Fruit fly (Drosophila melanogaster) S2 (cell line): ENCODE measurements around the gene CG32625.

Experiments
- CG8478 ChIP-seq: fragments of >200 bp; optimal IDR thresholded peaks from 2 replicates; lab custom pipeline; 2018
- CTCF ChIP-seq, 2 experiments: fragments of >200 bp; optimal IDR thresholded peaks; 2 replicates each; lab custom pipeline; 2018

CG32625 gene

DNA sequence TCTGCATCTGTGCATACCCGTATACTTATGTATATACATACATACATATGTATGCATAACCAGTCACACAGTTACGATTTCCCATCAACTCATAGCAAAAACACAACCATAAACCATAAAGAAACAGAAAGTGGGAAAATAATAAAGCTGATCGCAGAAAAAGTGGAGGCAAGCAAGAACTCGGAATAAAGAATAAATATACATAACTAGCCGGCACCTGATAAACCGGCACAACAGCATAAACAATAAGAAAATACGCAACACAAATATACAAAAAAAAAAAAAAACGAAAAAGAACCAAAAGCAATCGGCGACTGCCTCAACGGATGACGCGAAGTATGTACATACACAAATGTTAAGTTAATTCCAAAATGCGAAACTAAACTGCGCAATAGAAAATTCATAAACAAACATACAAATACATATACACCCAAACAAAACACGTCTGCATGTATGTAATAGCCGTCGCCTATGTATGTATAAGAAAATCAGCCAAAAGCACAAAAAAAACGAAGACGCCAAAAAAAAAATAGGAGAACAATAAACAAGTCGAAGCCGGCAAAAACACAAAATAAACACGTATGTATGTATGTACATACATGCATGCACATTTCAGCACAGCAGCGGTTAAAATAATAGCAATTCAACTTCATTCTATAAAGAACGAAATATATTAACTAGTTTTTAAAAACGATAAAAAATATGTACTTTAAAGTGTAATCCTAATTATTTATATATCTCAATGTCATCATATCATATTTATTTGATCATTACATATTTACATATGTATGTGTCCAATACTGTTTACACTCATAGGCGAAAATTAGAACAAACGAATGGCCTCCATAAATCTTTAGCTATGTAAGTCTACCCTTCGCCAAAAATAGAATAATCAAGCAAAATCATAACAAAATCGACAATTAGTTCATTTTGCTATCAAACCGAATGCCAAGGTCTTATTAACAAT, 7.4 kb downstream of the CG32625 start:
- TF ChIP-seq CTCF (optimal IDR thresholded peaks at IDR 0.05; lab: Kevin White, UChicago): no peak
- TF ChIP-seq CG8478 (lab: Kevin White, UChicago): no peak

DNA sequence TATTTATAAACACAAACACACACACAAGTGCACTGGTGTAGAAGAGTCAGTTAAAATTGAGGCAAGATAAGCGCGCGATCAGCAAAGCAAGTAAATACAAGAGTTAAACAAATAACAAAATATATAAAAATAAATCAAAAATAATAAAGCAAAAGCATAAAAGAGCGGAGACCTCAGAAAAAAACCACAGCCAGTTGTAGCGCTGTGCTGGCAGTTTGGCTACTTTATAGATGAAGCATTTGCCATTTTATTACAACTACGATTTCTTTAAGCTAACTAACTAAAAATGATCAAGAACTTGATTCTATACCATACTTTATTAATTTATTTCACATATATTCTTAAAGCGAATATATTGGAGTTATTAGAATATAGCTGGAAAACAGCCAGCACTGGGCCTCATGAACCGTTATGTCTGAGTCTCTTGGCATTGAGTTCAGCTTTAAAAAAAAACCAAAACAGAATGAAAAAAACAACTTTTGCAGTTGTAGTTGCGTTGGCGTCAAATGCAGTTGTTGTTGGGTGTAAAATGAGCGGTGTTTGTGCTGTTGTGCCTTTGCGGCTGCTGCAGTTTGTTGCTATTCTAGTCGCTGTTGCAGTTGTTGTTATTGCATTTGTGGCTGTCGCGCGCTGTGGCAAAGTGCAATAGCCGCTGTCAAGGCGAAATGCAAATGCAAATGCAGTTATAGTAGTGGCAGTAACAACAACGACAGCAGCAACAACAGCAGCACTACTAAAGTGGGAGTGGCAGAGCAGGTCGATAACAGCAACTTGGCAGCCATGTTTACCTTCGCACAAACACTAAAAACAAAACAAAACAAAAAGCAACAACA, 8.8 kb downstream of the CG32625 start:
- TF ChIP-seq CG8478 (lab: Kevin White, UChicago): no peak
- no peak for TF ChIP-seq CTCF (optimal IDR thresholded peaks at IDR 0.05; lab: Kevin White, UChicago)

DNA sequence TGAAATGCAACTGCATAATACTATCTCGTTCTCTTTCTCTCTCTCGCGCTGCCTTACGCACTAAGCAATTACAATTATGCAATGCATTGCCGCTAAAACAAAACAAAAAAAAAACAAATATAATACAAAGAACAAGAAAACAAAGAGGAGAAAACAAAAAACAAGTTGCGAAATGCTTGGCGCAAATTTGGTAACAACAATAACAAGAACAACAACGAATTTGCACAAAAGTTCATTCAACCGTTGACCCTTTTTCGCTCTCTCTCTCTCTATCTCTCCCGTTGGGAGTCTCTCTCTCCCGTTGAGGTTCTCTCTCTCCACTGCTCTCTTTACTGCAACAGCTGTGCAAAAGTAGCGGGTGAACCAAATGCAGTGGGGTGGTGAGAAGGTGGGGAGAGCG, 9.6 kb downstream of the CG32625 start:
- no peak for TF ChIP-seq CG8478 (lab: Kevin White, UChicago)

DNA sequence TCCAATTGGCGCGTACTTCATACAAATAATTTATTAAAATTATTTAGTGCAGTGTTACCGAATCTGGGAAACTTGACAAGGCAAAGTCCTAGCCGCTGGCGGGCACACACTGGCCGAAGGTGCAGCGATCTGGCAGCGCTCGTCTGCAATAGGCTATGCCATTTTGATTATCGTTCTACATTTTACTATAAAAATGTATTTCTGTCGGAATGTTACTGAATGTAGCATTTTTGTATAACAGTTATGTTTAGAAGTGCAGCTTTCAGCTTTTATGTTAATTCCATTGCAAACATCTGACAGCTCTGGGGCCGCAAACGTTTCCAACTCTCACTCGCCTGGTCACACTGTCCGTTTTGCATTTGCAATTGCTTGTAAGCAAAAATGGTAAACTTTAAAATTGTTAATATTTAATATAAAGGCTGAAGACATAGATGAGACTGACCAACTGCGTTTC, 12.0 kb downstream of the CG32625 start, which contains the start of gene Grip91:
Gene Grip91, minus strand, starts transcription at position 85 of the 454 bp plus-strand sequence.
- TF ChIP-seq CG8478 (lab: Kevin White, UChicago) (no peak), CTCF (optimal IDR thresholded peaks at IDR 0.05; lab: Kevin White, UChicago) (peak; percentile 2 to 31)

DNA sequence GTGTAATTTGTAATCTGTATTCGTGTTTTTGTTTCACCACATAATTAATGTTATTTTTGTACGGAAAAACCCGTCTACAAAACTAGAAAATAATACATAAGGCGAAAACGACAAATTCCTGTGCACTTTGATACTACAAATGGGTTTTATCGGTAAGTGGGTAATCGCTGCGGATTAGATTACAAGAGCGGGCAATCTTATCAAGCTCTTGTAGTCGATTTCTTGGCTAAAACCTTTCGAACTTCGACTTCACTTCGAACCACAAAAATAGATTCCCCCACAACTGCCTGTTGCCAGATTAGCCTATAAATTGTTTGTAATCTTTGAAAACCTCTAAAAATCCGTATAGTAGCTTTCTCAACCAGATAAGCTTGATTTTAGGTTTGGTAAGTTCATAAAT, 15.6 kb downstream of the CG32625 start:
- TF ChIP-seq CTCF (optimal IDR thresholded peaks at IDR 0.05; lab: Kevin White, UChicago) (no peak), CG8478 (lab: Kevin White, UChicago) (no peak)

DNA sequence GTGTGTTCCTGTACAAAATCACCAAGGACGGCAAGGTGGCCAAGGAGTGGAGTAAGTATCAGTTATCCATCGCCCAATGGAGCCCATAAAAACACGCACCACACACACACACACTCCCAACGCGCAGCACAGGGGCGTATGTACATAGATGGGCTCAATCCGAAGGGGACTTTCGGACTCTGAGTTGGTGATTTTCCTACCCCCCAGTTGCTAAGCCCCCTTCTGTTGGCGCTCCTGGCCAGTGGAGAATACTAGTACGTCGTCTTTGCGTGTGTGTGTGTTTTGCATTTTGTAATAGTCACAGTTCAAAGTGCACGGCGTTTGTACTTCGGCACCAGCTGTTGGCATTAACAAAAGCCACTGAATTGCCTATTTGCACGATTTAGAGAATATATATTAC, 16.6 kb downstream of the CG32625 start:
- no peak for TF ChIP-seq CG8478 (lab: Kevin White, UChicago)
- no peak for TF ChIP-seq CTCF (optimal IDR thresholded peaks at IDR 0.05; lab: Kevin White, UChicago)

DNA sequence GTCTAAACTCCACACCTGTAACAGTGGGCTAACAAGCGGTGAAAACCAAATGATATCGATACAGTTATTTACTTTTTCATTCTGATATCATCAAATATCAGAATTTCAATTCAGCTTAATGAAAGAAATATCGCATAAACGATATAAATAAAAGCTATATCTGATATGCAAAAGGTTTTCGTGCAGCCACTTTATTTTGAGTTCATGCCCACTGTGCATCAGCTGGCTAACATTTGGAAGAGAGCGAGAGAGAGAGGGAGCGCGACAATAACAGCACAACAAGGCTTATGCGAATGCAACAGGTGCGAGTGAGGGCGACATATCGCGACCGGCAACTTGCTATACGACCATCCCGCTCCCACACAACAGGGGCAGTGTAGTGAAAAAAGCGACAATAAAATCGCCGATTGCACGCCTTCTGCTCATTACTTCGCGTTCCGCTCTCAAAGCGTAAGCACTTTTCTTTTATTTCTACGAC, 17.2 kb downstream of the CG32625 start, which contains the start of gene CG11151:
Gene CG11151, plus strand, starts transcription at position 334 of the 478 bp plus-strand sequence.
- no peak for TF ChIP-seq CG8478 (lab: Kevin White, UChicago)
- TF ChIP-seq CTCF (optimal IDR thresholded peaks at IDR 0.05; lab: Kevin White, UChicago): peak in 1 of 2 experiments; percentile 20

DNA sequence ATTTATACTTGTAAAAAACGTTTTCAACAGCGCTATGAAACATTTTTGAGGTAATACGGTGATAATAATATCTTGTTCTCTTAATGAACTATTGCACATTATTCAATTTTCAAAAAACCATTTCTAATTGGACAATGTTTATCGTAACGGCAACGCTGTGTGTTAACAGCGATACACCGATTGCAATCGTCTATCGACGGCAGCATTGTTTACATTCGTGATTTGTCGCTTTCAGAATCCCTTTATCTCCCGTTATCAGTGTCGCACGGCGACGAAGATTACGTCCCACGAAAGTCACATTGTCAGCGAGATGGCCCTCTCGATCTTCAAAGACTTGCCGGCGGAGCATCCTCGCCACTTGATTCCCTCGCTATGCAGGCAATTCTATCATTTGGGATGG, 18.7 kb downstream of the CG32625 start, which contains the start of gene CG11134:
Gene CG11134, plus strand, starts transcription at position 4 of the 400 bp plus-strand sequence.
- no peak for TF ChIP-seq CG8478 (lab: Kevin White, UChicago)
- TF ChIP-seq CTCF (optimal IDR thresholded peaks at IDR 0.05; lab: Kevin White, UChicago): no peak

DNA sequence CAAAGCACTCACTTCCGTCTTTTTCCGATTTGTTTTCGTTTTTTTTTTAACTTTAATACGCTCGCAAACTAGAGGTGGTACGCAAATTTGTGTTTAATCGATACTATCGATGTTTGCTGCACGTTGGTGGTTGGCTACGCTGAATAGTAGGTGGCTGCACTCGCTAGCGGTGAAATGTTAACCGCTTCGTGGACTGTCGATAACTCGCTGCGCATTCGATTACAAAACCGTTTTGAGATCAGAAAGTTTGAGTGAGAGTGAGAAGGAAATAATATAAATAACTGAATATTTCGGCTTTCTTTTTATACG, 20.5 kb downstream of the CG32625 start, which contains the start of gene g:
Gene g, minus strand, starts transcription at position 105 of the 309 bp plus-strand sequence.
- TF ChIP-seq CG8478 (lab: Kevin White, UChicago) (no peak), CTCF (optimal IDR thresholded peaks at IDR 0.05; lab: Kevin White, UChicago) (peak in 1 of 2 experiments; percentile 51)

DNA sequence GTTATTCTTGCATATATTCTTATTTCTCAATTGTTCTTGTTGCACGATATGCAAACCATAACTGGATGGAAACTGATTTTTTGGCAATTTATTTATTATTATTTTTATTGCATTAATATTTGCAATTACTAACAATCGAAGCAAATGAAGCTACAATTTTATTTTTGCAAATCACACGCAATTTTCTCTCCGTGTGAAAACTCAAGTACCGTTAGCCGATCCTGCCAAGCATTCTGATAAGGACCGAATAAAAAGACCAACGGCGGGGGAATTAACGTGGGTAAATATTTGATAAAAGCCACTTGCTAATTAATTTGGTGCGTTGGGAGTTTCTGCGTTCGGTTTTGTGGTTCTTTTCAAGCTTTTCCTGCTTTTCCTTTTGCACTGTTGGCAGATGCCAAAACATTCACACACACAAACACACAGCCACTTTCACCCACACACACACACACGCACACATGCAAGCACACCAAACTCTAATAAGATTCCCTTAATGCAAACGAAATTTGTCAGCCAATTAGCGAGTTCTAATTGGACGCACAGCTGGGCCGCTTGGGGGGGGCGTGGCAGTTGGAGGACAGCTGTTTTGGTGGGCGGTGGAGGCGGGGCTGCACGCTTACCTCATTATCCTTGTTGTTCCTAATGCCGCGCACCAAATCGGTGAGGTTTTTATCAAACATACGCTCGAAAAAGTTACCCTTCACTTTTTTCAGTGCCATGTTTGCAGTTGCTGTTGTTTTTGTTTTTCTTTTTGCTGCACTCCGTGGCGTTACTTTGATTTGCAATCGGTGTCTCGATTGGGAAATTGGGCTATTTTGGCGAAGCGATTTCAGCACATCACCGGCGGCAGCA, 21.1 kb downstream of the CG32625 start:
- no peak for TF ChIP-seq CG8478 (lab: Kevin White, UChicago)
- no peak for TF ChIP-seq CTCF (optimal IDR thresholded peaks at IDR 0.05; lab: Kevin White, UChicago)

DNA sequence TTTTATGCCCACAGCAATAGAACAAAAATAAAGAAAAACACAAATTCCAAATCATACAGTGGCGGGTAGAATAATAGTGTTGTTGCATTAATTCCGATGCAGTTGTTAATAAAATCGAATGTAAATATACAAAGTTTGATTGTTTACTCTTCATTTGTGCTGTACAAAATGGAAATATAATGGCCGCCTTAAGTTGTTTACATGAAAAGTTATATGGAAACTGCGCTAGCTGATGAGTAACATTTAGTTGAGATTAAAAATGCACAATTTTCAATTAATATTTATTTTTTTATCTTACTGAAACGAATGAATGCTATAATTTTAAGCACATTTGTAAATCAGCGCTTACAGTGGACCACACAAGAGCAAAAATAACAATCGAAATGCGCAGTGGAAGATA, 21.8 kb downstream of the CG32625 start:
- no peak for TF ChIP-seq CTCF (optimal IDR thresholded peaks at IDR 0.05; lab: Kevin White, UChicago)

DNA sequence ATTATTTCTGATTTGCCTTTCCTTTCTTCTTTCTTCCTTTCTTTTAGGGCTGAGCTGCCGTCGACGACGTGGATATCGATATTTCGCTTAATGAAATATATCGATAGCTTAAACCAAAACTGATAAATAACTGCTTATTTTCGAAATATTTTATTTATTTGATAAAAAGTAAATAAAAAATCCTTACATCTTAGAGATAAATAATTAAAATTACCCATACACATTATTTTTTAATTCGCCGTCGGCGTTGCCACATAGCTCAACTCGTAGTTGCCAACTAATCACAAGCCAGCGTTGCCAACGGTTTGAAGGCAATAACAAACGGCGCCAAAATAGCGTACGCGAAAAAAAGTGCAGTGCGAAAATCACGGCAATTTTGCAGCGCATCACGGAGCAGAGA, 34.7 kb downstream of the CG32625 start, which contains the start of the genes Mrgn1 and mus101:
Gene Mrgn1, minus strand, starts transcription at position 44 of the 400 bp plus-strand sequence.
Gene mus101, plus strand, starts transcription at position 313 of the 400 bp plus-strand sequence.
- TF ChIP-seq CTCF (optimal IDR thresholded peaks at IDR 0.05; lab: Kevin White, UChicago): no peak
- TF ChIP-seq CG8478 (lab: Kevin White, UChicago): no peak

DNA sequence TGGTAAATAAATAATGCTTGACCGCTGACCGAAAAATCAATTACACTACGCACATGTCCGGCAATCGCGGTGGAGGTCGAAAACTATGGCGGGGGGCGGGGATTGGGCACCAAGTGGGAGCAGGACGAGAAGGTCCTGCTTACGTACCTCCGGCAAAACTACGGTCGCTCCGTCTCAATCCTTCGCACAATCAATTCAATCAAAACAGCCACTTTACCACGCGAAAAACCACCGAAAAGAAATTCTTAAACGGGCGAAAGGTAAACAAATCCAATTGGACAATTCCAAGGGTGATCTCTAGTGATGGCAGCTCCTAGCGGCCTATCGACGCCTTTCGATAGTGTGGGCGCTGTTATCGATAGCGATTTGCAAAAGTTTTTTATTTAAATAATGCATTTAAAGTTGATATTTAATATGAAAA, 38.6 kb downstream of the CG32625 start, which contains the start of gene Nadsyn:
Gene Nadsyn, minus strand, starts transcription at position 304 of the 421 bp plus-strand sequence.
- TF ChIP-seq CTCF (optimal IDR thresholded peaks at IDR 0.05; lab: Kevin White, UChicago) (no peak), CG8478 (lab: Kevin White, UChicago) (no peak)
